Worm (Caenorhabditis elegans) whole organism, young adult: ENCODE results near the gene nhr-171.

Experiments used
- aptf-2 ChIP-seq: fragments of 200-800 bp; sonication (Bioruptor generic); conservative IDR thresholded peaks from 2 replicates; pipeline ENCODE4 v1.3.6; 2022; ENCODE audit warnings: missing genetic modification reagents, missing genetic modification characterization, missing compliant biosample characterization
- rec-8 ChIP-seq, 2 experiments: sonication (generic microtip); optimal IDR thresholded peaks; 2 replicates each; lab custom pipeline; 2016; ENCODE audit warnings: mild to moderate bottlenecking in 2 of 2, missing genetic modification characterization in 2 of 2, missing genetic modification reagents in 2 of 2, missing genotype in 2 of 2, missing biosample characterization in 1 of 2, missing compliant biosample characterization in 1 of 2, moderate library complexity in 1 of 2
- tbp1 ChIP-seq: fragments of 200-800 bp; sonication (Bioruptor generic); optimal IDR thresholded peaks from 2 replicates; lab custom pipeline; 2018; ENCODE audit warnings: mild to moderate bottlenecking, missing genetic modification characterization, missing compliant biosample characterization
- unc-130 ChIP-seq: sonication (generic microtip); optimal IDR thresholded peaks from 2 replicates; lab custom pipeline; 2016; ENCODE audit warnings: missing genetic modification reagents, missing genetic modification characterization, missing compliant biosample characterization

DNA sequence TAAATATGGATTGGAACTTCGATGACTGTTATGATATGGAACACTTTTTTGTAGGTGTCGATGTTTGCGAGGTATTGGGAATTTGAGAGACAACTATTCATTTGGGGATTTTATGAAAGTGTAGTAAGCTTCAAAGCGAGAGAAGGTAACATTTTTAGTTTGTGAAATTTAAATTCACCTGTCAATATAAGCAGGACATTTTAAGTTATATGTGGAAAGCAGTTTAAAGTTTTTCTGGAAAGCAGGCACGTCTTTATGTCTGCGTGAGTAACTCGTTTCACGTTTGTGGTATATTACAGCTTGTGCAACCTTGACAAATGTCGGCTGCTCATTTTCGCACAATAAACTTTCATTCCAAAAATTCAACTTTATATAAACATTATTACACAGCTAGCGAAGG is 7.3 kb upstream of the nhr-171 start, which contains the start of gene srh-229:
- no peak for TF ChIP-seq rec-8 (tag; optimal IDR thresholded peaks at IDR 0.05; lab: Kevin White, UChicago)
- no peak for TF ChIP-seq aptf-2 (GFP tag; lab: Robert Waterston, UW)
- no peak for TF ChIP-seq tbp1
- no peak for TF ChIP-seq unc-130 (GFP tag; lab: Kevin White, UChicago)
